Worm (Caenorhabditis elegans) whole organism, L1 larva: Measurements from ENCODE around the gene F56C3.8.
"Not testable (repeated sequence)": the region's sequence is repeated elsewhere in the genome, so short reads cannot be mapped to it uniquely, and the experiment has no call there.

Experiments
- blmp-1 ChIP-seq: fragments of 150-350 bp; optimal IDR thresholded peaks from 2 replicates; lab custom pipeline; 2014; ENCODE audit warnings: missing biosample characterization, missing genetic modification characterization
- nhr-85 ChIP-seq: sonication (generic microtip); peaks from one replicate; lab custom pipeline; 2016; ENCODE audit warnings: missing genetic modification characterization, inconsistent platforms, missing compliant biosample characterization

- TF ChIP-seq nhr-85; blmp-1 (tag; lab: Kevin White, UChicago): not testable (repeated sequence)
Measured at ce11 chrX:1403971-1404370, 19.5 kb upstream of the F56C3.8 start, which contains the start of gene ZK402.1.
